Fruit fly (Drosophila melanogaster) whole organism: ENCODE results near the gene Eig71Ea.

Experiments used
- CG8478 ChIP-seq: fragments of >200 bp; optimal IDR thresholded peaks from 2 replicates; lab custom pipeline; 2018; ENCODE audit warnings: inconsistent platforms
- Dll ChIP-seq: fragments of >200 bp; optimal IDR thresholded peaks from 2 replicates; lab custom pipeline; 2017
- EcR ChIP-seq, 2 experiments: fragments of >200 bp; optimal IDR thresholded peaks; 2 replicates each; lab custom pipeline; 2017; ENCODE audit warnings: missing biosample characterization in 2 of 2, missing genetic modification characterization in 2 of 2, missing genetic modification reagents in 2 of 2
- pan ChIP-seq: fragments of >200 bp; optimal IDR thresholded peaks from 2 replicates; lab custom pipeline; 2017
- psq ChIP-seq: fragments of >200 bp; optimal IDR thresholded peaks from 2 replicates; lab custom pipeline; 2017
- usp ChIP-seq: fragments of >200 bp; optimal IDR thresholded peaks from 2 replicates; lab custom pipeline; 2017; ENCODE audit warnings: missing biosample characterization, missing genetic modification characterization, mixed read lengths

Eig71Ea gene

DNA sequence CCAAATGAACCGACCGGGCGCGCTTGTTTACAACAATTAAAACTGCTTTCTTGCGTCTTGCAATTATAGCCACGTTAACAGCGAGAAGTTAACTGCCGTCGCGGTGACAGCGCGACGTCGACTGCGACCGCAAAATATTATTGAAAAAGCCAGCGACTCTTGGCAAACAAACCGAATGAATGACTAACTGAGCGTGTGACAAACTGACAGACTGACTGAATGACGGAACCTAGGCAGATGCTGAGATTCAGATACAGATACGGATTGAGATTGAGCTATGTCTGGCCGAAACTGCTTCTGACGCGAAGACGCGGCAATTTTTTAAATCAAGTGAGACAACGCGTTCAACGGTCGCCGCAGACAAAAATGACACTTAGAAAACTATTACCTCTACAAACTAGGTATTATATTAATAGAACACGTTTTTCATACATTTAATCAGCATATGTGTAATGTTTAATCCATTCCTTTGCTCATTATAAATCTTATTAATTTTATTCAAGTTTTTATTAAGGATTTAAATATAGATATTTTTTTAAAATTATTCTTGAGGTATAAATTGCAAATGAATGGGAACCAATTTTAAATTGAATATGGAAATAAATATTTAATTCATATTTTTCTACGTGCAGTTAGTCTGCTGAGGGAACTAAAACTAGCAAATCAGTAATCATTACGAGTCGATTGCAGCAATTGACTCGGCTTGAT, 14.9 kb downstream of the Eig71Ea start:
- TF ChIP-seq CG8478 (lab: Kevin White, UChicago) (no peak), psq (lab: Kevin White, UChicago) (no peak), pan (lab: Kevin White, UChicago) (no peak), usp (GFP tag; lab: Kevin White, UChicago) (no peak), Dll (lab: Kevin White, UChicago) (no peak), EcR (GFP tag; optimal IDR thresholded peaks at IDR 0.05; lab: Kevin White, UChicago) (no peak)

DNA sequence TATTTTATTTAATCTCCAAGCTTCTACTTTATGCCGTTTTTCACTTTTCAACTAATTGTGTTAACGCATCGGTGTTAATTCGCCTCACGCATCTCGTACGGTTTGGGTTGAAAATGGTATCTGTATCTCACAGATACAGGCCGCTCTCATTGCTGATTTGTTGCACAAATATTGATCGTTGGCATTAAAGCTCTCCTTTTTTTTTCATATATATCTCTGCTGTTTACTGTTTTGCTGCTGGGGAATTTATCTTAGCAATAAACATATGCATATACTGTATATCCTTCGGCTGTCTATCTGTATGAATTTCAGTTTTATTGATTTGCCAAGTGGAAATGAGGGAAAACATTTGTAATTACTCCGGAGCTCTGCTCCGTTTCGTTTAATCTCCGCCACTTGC, 16.8 kb downstream of the Eig71Ea start:
- TF ChIP-seq Dll (lab: Kevin White, UChicago): no peak
- TF ChIP-seq pan (lab: Kevin White, UChicago): no peak
- TF ChIP-seq psq (lab: Kevin White, UChicago): no peak
- no peak for TF ChIP-seq CG8478 (lab: Kevin White, UChicago)
- TF ChIP-seq usp (GFP tag; lab: Kevin White, UChicago): no peak
- TF ChIP-seq EcR (GFP tag; optimal IDR thresholded peaks at IDR 0.05; lab: Kevin White, UChicago): no peak

DNA sequence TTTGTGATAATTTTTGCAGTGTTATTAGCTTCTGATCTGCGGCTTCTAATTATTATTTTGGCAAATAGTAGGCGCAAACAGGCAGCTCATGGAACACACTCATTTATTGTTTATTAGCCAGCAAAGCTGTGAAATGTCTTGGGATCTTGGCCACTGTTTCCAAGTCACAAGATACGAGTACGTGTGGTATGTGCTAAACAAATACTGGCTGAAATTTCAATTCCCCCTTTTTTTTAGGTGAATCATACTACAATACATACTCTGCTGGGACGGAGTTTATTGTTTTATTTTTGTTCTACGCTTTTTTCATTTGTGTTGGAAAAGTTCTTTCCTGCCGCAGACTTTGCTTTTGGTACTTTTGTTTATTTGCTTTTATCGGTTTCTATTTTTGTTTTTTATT, 18.4 kb downstream of the Eig71Ea start:
- TF ChIP-seq usp (GFP tag; lab: Kevin White, UChicago) (no peak), CG8478 (lab: Kevin White, UChicago) (no peak), psq (lab: Kevin White, UChicago) (no peak), EcR (GFP tag; optimal IDR thresholded peaks at IDR 0.05; lab: Kevin White, UChicago) (no peak)

DNA sequence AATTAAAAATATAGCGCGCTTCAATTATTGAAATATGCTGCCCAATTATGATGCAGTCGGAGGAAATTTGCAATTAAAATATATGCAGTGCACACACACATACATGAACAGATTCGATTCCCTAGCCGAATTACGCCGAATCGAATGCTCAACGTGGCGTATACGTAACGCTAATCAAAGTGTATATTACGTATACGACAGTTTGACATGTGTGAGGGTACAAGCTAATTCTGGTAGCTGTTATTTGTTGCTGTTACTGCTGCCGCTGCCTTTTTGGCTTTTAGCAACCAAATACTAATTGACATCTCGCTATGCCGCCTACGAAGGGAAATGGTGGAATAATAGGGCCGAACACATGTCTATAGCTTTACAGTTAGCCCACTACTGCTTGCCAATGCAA, 22.2 kb downstream of the Eig71Ea start:
- no peak for TF ChIP-seq psq (lab: Kevin White, UChicago)
- no peak for TF ChIP-seq CG8478 (lab: Kevin White, UChicago)
- TF ChIP-seq Dll (lab: Kevin White, UChicago): no peak
- TF ChIP-seq EcR (GFP tag; optimal IDR thresholded peaks at IDR 0.05; lab: Kevin White, UChicago): no peak
- no peak for TF ChIP-seq pan (lab: Kevin White, UChicago)
- TF ChIP-seq usp (GFP tag; lab: Kevin White, UChicago): no peak

DNA sequence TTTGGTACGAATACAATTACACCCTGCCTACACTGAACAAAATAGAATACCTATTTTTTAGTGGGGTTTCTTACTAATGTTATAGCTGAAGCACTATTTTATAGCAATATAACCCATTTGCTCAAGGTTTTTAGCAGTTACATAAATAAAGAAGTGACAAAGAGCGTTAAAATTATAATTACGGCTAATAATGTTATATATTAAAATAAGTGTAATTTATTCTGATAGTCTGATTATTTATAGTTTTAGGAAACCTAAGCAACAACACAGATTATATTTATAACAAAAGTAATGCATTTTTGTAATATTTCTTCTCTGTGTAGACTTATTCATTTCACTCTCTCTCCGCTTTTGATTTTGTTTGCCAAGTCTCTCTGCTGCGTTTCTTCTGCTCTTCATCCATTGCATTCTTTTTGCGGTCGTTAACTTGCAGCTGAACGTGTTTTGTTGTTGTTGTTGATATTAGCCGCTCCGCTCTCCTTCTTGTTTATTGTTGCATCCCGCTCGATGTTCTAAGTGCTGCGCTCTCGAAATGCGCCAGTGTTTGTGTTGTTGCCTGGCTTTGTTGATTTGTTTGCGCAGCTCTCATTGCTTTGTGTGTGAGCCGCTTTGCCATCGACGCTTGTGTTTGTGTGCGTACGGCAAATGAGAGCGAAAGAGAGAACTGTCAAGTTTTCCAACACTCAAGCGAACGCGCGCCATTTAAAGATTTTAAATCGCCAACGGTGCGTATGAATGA, 23.6 kb downstream of the Eig71Ea start:
- peak; percentile 43 to 81 for TF ChIP-seq EcR (GFP tag; optimal IDR thresholded peaks at IDR 0.05; lab: Kevin White, UChicago)
- TF ChIP-seq CG8478 (lab: Kevin White, UChicago): no peak
- no peak for TF ChIP-seq pan (lab: Kevin White, UChicago)
- TF ChIP-seq Dll (lab: Kevin White, UChicago): no peak

DNA sequence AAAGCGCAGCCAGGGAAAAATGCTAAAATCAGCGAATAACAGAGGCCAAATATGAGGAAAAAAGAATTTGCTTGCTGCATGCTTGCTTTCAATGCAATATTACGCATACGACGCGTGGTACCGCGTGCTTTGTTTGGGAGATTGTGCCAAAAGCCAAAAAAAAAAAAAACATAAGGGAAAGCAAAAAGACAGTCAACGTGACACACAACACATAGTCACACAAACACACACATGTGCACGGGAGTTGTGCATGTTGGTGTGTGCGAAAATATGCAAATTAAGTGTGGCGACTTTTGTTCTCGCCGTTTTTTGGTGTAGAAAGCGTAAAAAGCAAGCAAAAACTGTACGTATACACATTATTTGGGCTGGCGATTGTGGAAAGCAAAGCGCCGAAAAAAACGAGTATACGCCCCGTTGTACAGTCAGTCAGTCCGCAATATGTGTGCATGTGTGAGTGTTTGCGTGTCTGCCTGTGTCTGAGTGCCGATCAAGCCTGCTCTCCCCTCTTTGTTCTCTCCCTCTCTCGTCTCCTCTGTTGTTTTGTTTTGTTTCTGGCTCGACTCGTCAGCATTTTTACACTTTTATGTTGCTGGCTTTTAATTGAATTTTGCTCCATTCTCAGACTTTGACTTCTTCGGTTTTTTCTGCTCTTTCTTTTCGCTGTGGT, 24.4 kb downstream of the Eig71Ea start:
- no peak for TF ChIP-seq psq (lab: Kevin White, UChicago)
- no peak for TF ChIP-seq Dll (lab: Kevin White, UChicago)
- TF ChIP-seq CG8478 (lab: Kevin White, UChicago): no peak
- no peak for TF ChIP-seq usp (GFP tag; lab: Kevin White, UChicago)
- no peak for TF ChIP-seq pan (lab: Kevin White, UChicago)
- no peak for TF ChIP-seq EcR (GFP tag; optimal IDR thresholded peaks at IDR 0.05; lab: Kevin White, UChicago)

DNA sequence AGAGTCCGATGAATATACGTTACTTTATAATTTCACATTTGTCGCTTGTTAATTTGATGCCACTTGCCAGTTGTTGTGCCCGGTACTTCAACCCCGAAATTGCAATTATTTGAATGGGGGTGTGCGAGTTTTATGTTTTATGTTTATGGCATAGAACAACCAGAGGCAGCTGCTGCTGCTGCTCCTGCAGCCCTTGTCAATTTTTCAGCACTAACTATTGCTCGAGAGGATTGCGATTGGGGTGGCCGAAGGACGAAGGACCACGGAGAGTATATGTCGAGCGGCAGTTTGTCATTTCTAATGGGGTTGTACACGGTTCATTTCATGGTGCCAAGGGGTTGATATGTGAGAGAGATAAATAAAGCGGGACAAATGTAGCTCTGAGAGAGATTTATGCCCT, 25.4 kb downstream of the Eig71Ea start:
- no peak for TF ChIP-seq Dll (lab: Kevin White, UChicago)
- TF ChIP-seq pan (lab: Kevin White, UChicago): no peak
- TF ChIP-seq usp (GFP tag; lab: Kevin White, UChicago): no peak
- no peak for TF ChIP-seq CG8478 (lab: Kevin White, UChicago)
- TF ChIP-seq EcR (GFP tag; optimal IDR thresholded peaks at IDR 0.05; lab: Kevin White, UChicago): no peak
- TF ChIP-seq psq (lab: Kevin White, UChicago): no peak

DNA sequence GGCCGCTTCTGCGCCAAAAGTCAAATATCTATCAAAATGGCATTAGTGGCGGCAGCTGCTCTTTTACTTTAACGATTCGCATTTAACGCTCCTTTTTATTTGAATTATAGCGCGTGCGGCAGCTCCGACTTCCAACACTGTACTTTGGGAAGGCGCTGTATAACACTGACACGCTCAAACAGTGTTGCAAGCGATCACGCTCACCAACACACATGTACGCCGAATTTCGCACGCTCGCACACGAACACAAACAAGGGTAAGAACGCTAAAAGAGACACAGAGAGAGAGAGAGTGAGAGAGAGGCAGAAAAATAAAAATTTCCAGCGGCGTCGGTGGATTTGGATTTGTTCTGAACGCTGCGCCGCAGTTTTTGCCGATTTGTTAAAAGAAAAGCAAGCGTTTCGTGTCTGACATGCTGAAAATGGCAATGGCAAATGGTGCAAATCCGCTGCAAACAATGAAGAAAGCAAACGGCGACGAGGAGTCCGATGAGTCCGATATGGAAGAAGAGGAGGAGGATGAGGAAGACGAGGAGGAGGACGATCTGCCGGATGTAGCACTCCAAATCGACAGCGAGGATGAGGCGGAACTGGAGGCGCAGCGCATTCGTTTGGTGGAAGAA, 29.7 kb downstream of the Eig71Ea start, which contains the start of gene Phs:
TSS of gene Phs (plus strand) at position 276 of the 622 bp plus-strand sequence.
- TF ChIP-seq Dll (lab: Kevin White, UChicago) (peak; percentile 84), EcR (GFP tag; optimal IDR thresholded peaks at IDR 0.05; lab: Kevin White, UChicago) (no peak)

DNA sequence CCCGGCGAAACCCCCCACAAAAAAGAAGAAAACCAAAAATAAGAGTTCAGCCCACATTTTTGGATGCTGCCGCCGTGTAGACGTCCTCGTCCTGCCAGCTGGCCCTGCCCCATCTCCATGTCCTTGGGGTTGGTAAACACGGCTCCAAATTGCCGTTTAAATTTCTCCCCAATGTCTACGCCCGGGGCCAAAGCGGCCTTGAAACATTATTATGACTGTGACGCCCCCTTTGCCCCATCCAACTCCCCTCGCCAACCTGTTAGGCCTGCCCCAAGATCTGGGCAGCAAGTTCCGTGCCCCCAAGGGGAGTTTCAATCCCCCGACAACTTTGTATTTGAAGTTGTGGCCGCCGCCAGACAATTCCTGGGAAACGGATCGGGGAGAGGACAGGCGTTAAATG, 32.6 kb downstream of the Eig71Ea start:
- TF ChIP-seq Dll (lab: Kevin White, UChicago) (no peak), psq (lab: Kevin White, UChicago) (no peak), usp (GFP tag; lab: Kevin White, UChicago) (no peak), EcR (GFP tag; optimal IDR thresholded peaks at IDR 0.05; lab: Kevin White, UChicago) (no peak), CG8478 (lab: Kevin White, UChicago) (no peak), pan (lab: Kevin White, UChicago) (no peak)

DNA sequence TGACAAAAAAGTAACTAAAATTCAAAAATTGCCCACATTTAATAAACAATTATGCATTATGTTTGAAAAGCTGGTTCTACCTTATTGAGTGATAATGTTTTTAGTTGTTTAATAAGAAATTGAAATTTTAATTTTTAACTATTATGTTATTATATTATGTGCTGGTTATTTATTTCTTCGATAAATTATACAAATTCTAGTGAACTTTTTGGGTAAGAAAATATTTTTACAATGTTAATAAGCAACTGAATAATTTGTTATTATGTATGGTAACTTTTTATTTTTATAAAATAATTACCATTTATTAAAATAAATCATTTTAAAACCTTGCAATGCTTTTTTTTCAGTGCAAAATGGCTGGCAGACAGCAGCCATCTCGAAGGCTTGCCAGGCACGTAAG, 33.0 kb downstream of the Eig71Ea start:
- TF ChIP-seq pan (lab: Kevin White, UChicago) (no peak), Dll (lab: Kevin White, UChicago) (no peak), EcR (GFP tag; optimal IDR thresholded peaks at IDR 0.05; lab: Kevin White, UChicago) (no peak), psq (lab: Kevin White, UChicago) (no peak), CG8478 (lab: Kevin White, UChicago) (no peak), usp (GFP tag; lab: Kevin White, UChicago) (no peak)

DNA sequence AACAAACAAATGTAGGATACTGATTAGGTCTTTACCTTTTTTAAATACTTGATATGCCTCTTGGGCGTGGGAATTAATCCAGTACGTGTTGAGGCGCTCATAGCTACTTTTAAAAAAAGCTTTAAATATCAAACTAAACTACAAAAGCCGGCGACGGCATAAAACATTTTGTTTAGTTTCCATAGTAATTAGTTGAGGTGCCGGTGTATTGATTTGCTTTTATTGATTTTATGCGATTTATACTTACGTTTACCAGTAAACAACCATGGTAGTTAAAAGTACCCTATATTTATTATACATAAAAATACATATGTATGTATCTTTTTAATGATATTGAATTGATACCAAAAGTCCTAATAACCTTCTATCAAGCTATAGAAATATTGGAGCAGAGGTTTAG, 36.7 kb downstream of the Eig71Ea start, which contains the start of gene CG13449:
TSS of gene CG13449 (minus strand) at position 101 of the 400 bp plus-strand sequence.
- no peak for TF ChIP-seq EcR (GFP tag; optimal IDR thresholded peaks at IDR 0.05; lab: Kevin White, UChicago)
- no peak for TF ChIP-seq usp (GFP tag; lab: Kevin White, UChicago)
- no peak for TF ChIP-seq CG8478 (lab: Kevin White, UChicago)
